Worm (Caenorhabditis elegans) whole organism, late embryonic: ENCODE measurements around the gene sru-6.

Experiments used
- C38D4.7 ChIP-seq: fragments of 200-800 bp; sonication (Bioruptor generic); optimal IDR thresholded peaks from 2 replicates; lab custom pipeline; 2018; ENCODE audit warnings: mild to moderate bottlenecking, missing genetic modification characterization, moderate library complexity, missing compliant biosample characterization
- F13H6.1 ChIP-seq: sonication (generic microtip); optimal IDR thresholded peaks from 2 replicates; lab custom pipeline; 2016; ENCODE audit warnings: missing genetic modification characterization, missing compliant biosample characterization
- K02D7.2 ChIP-seq: sonication (generic microtip); optimal IDR thresholded peaks from 2 replicates; lab custom pipeline; 2017; ENCODE audit warnings: mild to moderate bottlenecking, missing genetic modification characterization, missing compliant biosample characterization
- K09A11.1 ChIP-seq: sonication (generic microtip); optimal IDR thresholded peaks from 2 replicates; lab custom pipeline; 2017; ENCODE audit warnings: antibody characterized with exemption, mild to moderate bottlenecking, missing genetic modification characterization, missing compliant biosample characterization; ENCODE audit not compliant: insufficient read depth
- Y22D7AL.16 ChIP-seq: sonication (generic microtip); optimal IDR thresholded peaks from 2 replicates; lab custom pipeline; 2016; ENCODE audit warnings: missing genetic modification characterization, missing compliant biosample characterization
- ama-1 ChIP-seq: fragments of 150-350 bp; optimal IDR thresholded peaks from 2 replicates; lab custom pipeline; 2014
- ceh-18 ChIP-seq: sonication (generic microtip); optimal IDR thresholded peaks from 2 replicates; lab custom pipeline; 2016; ENCODE audit warnings: missing genetic modification characterization, missing compliant biosample characterization
- ceh-2 ChIP-seq: sonication (generic microtip); optimal IDR thresholded peaks from 2 replicates; lab custom pipeline; 2016; ENCODE audit warnings: missing genotype, missing genetic modification characterization, missing compliant biosample characterization
- ceh-24 ChIP-seq: sonication (generic microtip); optimal IDR thresholded peaks from 2 replicates; lab custom pipeline; 2016; ENCODE audit warnings: mild to moderate bottlenecking, missing genetic modification characterization, missing compliant biosample characterization
- ceh-30 ChIP-seq: fragments of 150-350 bp; optimal IDR thresholded peaks from 2 replicates; lab custom pipeline; 2014; ENCODE audit warnings: missing biosample characterization, missing genetic modification characterization
- ceh-34 ChIP-seq: sonication (generic microtip); optimal IDR thresholded peaks from 2 replicates; lab custom pipeline; 2016; ENCODE audit warnings: mild to moderate bottlenecking, missing genetic modification characterization, missing compliant biosample characterization
- ceh-45 ChIP-seq: fragments of 200-800 bp; sonication (Bioruptor generic); IDR thresholded peaks from 2 replicates; pipeline ENCODE4 v1.3.6; 2022; ENCODE audit warnings: missing genetic modification reagents, missing genetic modification characterization, missing compliant biosample characterization
- ceh-48 ChIP-seq: sonication (generic microtip); optimal IDR thresholded peaks from 2 replicates; lab custom pipeline; 2016; ENCODE audit warnings: missing genetic modification characterization, inconsistent platforms, missing compliant biosample characterization
- dmd-4 ChIP-seq: sonication (generic microtip); optimal IDR thresholded peaks from 2 replicates; lab custom pipeline; 2016; ENCODE audit warnings: borderline replicate concordance, missing genetic modification characterization, missing compliant biosample characterization
- dve-1 ChIP-seq: sonication (generic microtip); optimal IDR thresholded peaks from 2 replicates; lab custom pipeline; 2017; ENCODE audit warnings: antibody characterized with exemption, mild to moderate bottlenecking, missing genetic modification characterization, missing compliant biosample characterization
- elt-2 ChIP-seq: sonication (generic microtip); optimal IDR thresholded peaks from 2 replicates; lab custom pipeline; 2016; ENCODE audit warnings: missing genetic modification reagents, missing genetic modification characterization, missing compliant biosample characterization
- elt-4 ChIP-seq: sonication (generic microtip); optimal IDR thresholded peaks from 2 replicates; lab custom pipeline; 2016; ENCODE audit warnings: missing genetic modification characterization, missing compliant biosample characterization
- eyg-1 ChIP-seq: sonication (generic microtip); optimal IDR thresholded peaks from 2 replicates; lab custom pipeline; 2016; ENCODE audit warnings: missing genotype, missing genetic modification characterization, missing compliant biosample characterization
- fkh-10 ChIP-seq: fragments of 150-350 bp; optimal IDR thresholded peaks from 2 replicates; lab custom pipeline; 2014; ENCODE audit warnings: missing biosample characterization, missing genetic modification reagents, missing genetic modification characterization
- gmeb-2 ChIP-seq: sonication (generic microtip); optimal IDR thresholded peaks from 2 replicates; lab custom pipeline; 2016; ENCODE audit warnings: missing genetic modification characterization, inconsistent platforms, missing compliant biosample characterization
- hlh-15 ChIP-seq: sonication (generic microtip); optimal IDR thresholded peaks from 2 replicates; lab custom pipeline; 2016; ENCODE audit warnings: missing genetic modification characterization, missing compliant biosample characterization
- hlh-30 ChIP-seq: sonication (generic microtip); optimal IDR thresholded peaks from 2 replicates; lab custom pipeline; 2017; ENCODE audit warnings: antibody characterized with exemption, missing genetic modification characterization, missing compliant biosample characterization; ENCODE audit not compliant: insufficient read depth
- hlh-6 ChIP-seq: sonication (generic microtip); optimal IDR thresholded peaks from 2 replicates; lab custom pipeline; 2016; ENCODE audit warnings: missing genotype, missing genetic modification characterization, missing compliant biosample characterization
- lim-6 ChIP-seq: sonication (generic microtip); optimal IDR thresholded peaks from 2 replicates; lab custom pipeline; 2016; ENCODE audit warnings: missing genetic modification characterization, missing compliant biosample characterization
- madf-2 ChIP-seq: sonication (generic microtip); optimal IDR thresholded peaks from 2 replicates; lab custom pipeline; 2017; ENCODE audit warnings: missing genetic modification characterization, missing compliant biosample characterization
- mec-3 ChIP-seq: sonication (generic microtip); optimal IDR thresholded peaks from 2 replicates; lab custom pipeline; 2016; ENCODE audit warnings: borderline replicate concordance, missing genetic modification characterization, missing compliant biosample characterization
- nfya-1 ChIP-seq: sonication (generic microtip); optimal IDR thresholded peaks from 2 replicates; lab custom pipeline; 2017; ENCODE audit warnings: missing genetic modification characterization, mild to moderate bottlenecking, missing compliant biosample characterization, antibody characterized with exemption, moderate library complexity
- nhr-11 ChIP-seq: fragments of 150-350 bp; optimal IDR thresholded peaks from 2 replicates; lab custom pipeline; 2014; ENCODE audit warnings: missing biosample characterization, missing genetic modification characterization
- nhr-232 ChIP-seq: sonication (generic microtip); optimal IDR thresholded peaks from 2 replicates; lab custom pipeline; 2016; ENCODE audit warnings: missing genetic modification characterization, missing compliant biosample characterization
- npax-4 ChIP-seq: sonication (generic microtip); optimal IDR thresholded peaks from 2 replicates; lab custom pipeline; 2016; ENCODE audit warnings: missing genetic modification characterization, missing compliant biosample characterization
- odd-2 ChIP-seq: sonication (generic microtip); optimal IDR thresholded peaks from 2 replicates; lab custom pipeline; 2017; ENCODE audit warnings: antibody characterized with exemption, mild to moderate bottlenecking, missing genetic modification characterization, missing compliant biosample characterization
- pha-2 ChIP-seq: sonication (generic microtip); optimal IDR thresholded peaks from 2 replicates; lab custom pipeline; 2017; ENCODE audit warnings: mild to moderate bottlenecking, missing genetic modification characterization, missing compliant biosample characterization
- pha-4 ChIP-seq: fragments of 150-350 bp; optimal IDR thresholded peaks from 2 replicates; lab custom pipeline; 2018; ENCODE audit warnings: missing biosample characterization, missing genetic modification reagents, missing genetic modification characterization
- pqm-1 ChIP-seq: sonication (generic microtip); optimal IDR thresholded peaks from 2 replicates; lab custom pipeline; 2016; ENCODE audit warnings: missing genetic modification characterization, missing compliant biosample characterization
- pros-1 ChIP-seq: fragments of 150-350 bp; optimal IDR thresholded peaks from 2 replicates; lab custom pipeline; 2014; ENCODE audit warnings: missing biosample characterization, missing genetic modification reagents, missing genetic modification characterization
- ref-2 ChIP-seq: sonication (generic microtip); optimal IDR thresholded peaks from 2 replicates; lab custom pipeline; 2016; ENCODE audit warnings: missing genetic modification characterization, missing compliant biosample characterization
- rnt-1 ChIP-seq: sonication (generic microtip); optimal IDR thresholded peaks from 2 replicates; lab custom pipeline; 2016; ENCODE audit warnings: missing genetic modification characterization, missing compliant biosample characterization
- sdc-2 ChIP-seq: sonication (generic microtip); optimal IDR thresholded peaks from 2 replicates; lab custom pipeline; 2016; ENCODE audit warnings: missing genotype, missing genetic modification characterization, missing compliant biosample characterization
- sox-2 ChIP-seq: fragments of 200-800 bp; sonication (Bioruptor generic); IDR thresholded peaks from 2 replicates; pipeline ENCODE4 v1.3.6; 2022; ENCODE audit warnings: missing genetic modification reagents, missing genetic modification characterization, missing compliant biosample characterization
- syd-9 ChIP-seq: sonication (generic microtip); optimal IDR thresholded peaks from 2 replicates; lab custom pipeline; 2016; ENCODE audit warnings: mild to moderate bottlenecking, missing genetic modification characterization, moderate library complexity, missing compliant biosample characterization
- tbx-7 ChIP-seq: sonication (generic microtip); optimal IDR thresholded peaks from 2 replicates; lab custom pipeline; 2016; ENCODE audit warnings: missing genotype, missing genetic modification characterization, missing compliant biosample characterization
- ttx-3 ChIP-seq: sonication (generic microtip); optimal IDR thresholded peaks from 2 replicates; lab custom pipeline; 2016; ENCODE audit warnings: missing genetic modification reagents, missing genetic modification characterization, missing compliant biosample characterization
- zip-5 ChIP-seq: sonication (generic microtip); optimal IDR thresholded peaks from 2 replicates; lab custom pipeline; 2016; ENCODE audit warnings: missing genetic modification characterization, missing compliant biosample characterization

Gene sru-6

ce11 chrIV:9477135-9477928, 13.1 kb upstream of the sru-6 start, which contains the start of gene wrt-3 (continued):
- peak; percentile 88 for TF ChIP-seq madf-2 (tag; lab: Kevin White, UChicago)
- peak; percentile 19 for TF ChIP-seq ceh-30 (tag; lab: Kevin White, UChicago)
- peak; percentile 95 for TF ChIP-seq syd-9 (tag; lab: Kevin White, UChicago)
- TF ChIP-seq ama-1, result no peak
- TF ChIP-seq ref-2, result peak; percentile 94
- peak; percentile 73 for TF ChIP-seq dve-1
- peak; percentile 91 for TF ChIP-seq npax-4
- TF ChIP-seq tbx-7 (tag; lab: Kevin White, UChicago), result peak; percentile 57
- peak; percentile 84 for TF ChIP-seq hlh-15 (tag; lab: Kevin White, UChicago)
- peak; percentile 93 for TF ChIP-seq ttx-3 (tag; lab: Kevin White, UChicago)
- peak; percentile 79 for TF ChIP-seq rnt-1
- peak; percentile 90 for TF ChIP-seq ceh-45
- peak; percentile 90 for TF ChIP-seq dmd-4 (tag; lab: Kevin White, UChicago)
- TF ChIP-seq K09A11.1 (tag; lab: Kevin White, UChicago), result peak; percentile 77
- TF ChIP-seq pros-1 (tag; lab: Kevin White, UChicago), result no peak
- peak; percentile 82 for TF ChIP-seq ceh-18 (tag; lab: Kevin White, UChicago)
- peak; percentile 93 for TF ChIP-seq ceh-34
- peak; percentile 92 for TF ChIP-seq sox-2 (GFP tag; lab: Robert Waterston, UW)
- peak; percentile 93 for TF ChIP-seq C38D4.7
- peak; percentile 93 for TF ChIP-seq gmeb-2 (tag; lab: Kevin White, UChicago)
- peak; percentile 83 for TF ChIP-seq lim-6
- TF ChIP-seq nhr-232 (tag; lab: Kevin White, UChicago), result peak; percentile 87
- TF ChIP-seq sdc-2 (tag; lab: Kevin White, UChicago), result peak; percentile 87
- TF ChIP-seq hlh-30, result peak; percentile 14
- TF ChIP-seq eyg-1 (tag; lab: Kevin White, UChicago), result peak; percentile 86
- peak; percentile 80 for TF ChIP-seq zip-5
- peak; percentile 94 for TF ChIP-seq K02D7.2 (tag; lab: Kevin White, UChicago)
- TF ChIP-seq elt-2 (tag; lab: Kevin White, UChicago), result peak; percentile 97
- TF ChIP-seq Y22D7AL.16 (tag; lab: Kevin White, UChicago), result peak; percentile 94
- peak; percentile 83 for TF ChIP-seq mec-3
- peak; percentile 94 for TF ChIP-seq ceh-48 (tag; lab: Kevin White, UChicago)
- TF ChIP-seq pha-4 (tag; lab: Kevin White, UChicago), result no peak
- peak; percentile 68 for TF ChIP-seq odd-2 (tag; lab: Kevin White, UChicago)
- no peak for TF ChIP-seq pqm-1
- peak; percentile 89 for TF ChIP-seq pha-2 (tag; lab: Kevin White, UChicago)
- peak; percentile 90 for TF ChIP-seq ceh-24 (tag; lab: Kevin White, UChicago)
- TF ChIP-seq nfya-1 (tag; lab: Kevin White, UChicago), result peak; percentile 50
- peak; percentile 90 for TF ChIP-seq F13H6.1

ce11 chrIV:9480936-9481335, 9.5 kb upstream of the sru-6 start, which contains the start of gene cng-3:
cng-3 (minus strand) TSS chrIV:9481037.
- TF ChIP-seq nhr-11, result no peak
- TF ChIP-seq syd-9 (tag; lab: Kevin White, UChicago), result no peak
- TF ChIP-seq mec-3, result no peak
- TF ChIP-seq ceh-2 (tag; lab: Kevin White, UChicago), result no peak

- TF ChIP-seq F13H6.1 (no peak), pqm-1 (no peak), fkh-10 (GFP tag; lab: Kevin White, UChicago) (no peak), mec-3 (no peak), hlh-6 (tag; lab: Kevin White, UChicago) (no peak), nhr-11 (no peak), K02D7.2 (tag; lab: Kevin White, UChicago) (no peak), eyg-1 (tag; lab: Kevin White, UChicago) (no peak), elt-4 (tag; lab: Kevin White, UChicago) (no peak), lim-6 (no peak)
These were observed 5.4 kb upstream of the sru-6 start, which contains the start of gene gadr-2 for ce11 chrIV:9485040-9485439. gadr-2 (minus strand) TSS chrIV:9485140.
